Worm (Caenorhabditis elegans) whole organism, mixed stage, embryonic: ENCODE data around the gene srx-120.

Experiments used
- blmp-1 ChIP-seq: fragments of 150-350 bp; optimal IDR thresholded peaks from 2 replicates; lab custom pipeline; 2014; ENCODE audit warnings: missing biosample characterization, missing genetic modification characterization
- unc-39 ChIP-seq: fragments of 150-350 bp; optimal IDR thresholded peaks from 2 replicates; lab custom pipeline; 2014; ENCODE audit warnings: missing biosample characterization, missing genetic modification characterization

DNA sequence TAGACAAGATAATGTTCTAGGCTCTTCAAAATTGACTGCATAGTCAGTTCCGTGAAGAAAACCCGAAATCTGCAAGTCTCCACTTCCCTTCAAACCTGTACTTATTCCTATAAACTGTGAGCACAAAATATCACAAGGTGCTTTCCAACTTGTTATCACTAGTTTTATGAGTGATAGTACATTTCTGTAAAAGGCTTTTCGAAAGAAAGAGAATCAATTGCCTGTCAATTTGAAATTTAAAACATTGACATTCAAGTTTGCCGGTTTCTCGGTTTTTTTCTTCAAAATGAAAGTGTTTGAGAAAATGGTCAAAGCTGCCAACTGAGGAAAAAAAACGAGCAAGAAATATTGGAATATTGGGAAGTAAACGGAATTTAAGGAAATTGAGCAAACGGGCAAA, 13.1 kb upstream of the srx-120 start:
- TF ChIP-seq blmp-1 (no peak), unc-39 (tag; lab: Kevin White, UChicago) (no peak)
